Worm (Caenorhabditis elegans) whole organism, mixed stage, embryonic: ENCODE results near the gene bath-9.

ENCODE experiments used
- M03D4.4 ChIP-seq: sonication (generic microtip); optimal IDR thresholded peaks from 2 replicates; lab custom pipeline; 2017; ENCODE audit warnings: mild to moderate bottlenecking, missing genetic modification characterization, missing compliant biosample characterization
- ces-1 ChIP-seq: fragments of 150-350 bp; optimal IDR thresholded peaks from 2 replicates; lab custom pipeline; 2014; ENCODE audit warnings: missing biosample characterization, missing genetic modification reagents, missing genetic modification characterization
- elt-1 ChIP-seq: sonication (generic microtip); optimal IDR thresholded peaks from 2 replicates; lab custom pipeline; 2017; ENCODE audit warnings: missing genetic modification characterization, mild to moderate bottlenecking, missing compliant biosample characterization, antibody characterized with exemption, moderate library complexity, borderline replicate concordance; ENCODE audit not compliant: insufficient read depth
- elt-3 ChIP-seq: fragments of 150-350 bp; optimal IDR thresholded peaks from 2 replicates; lab custom pipeline; 2014; ENCODE audit warnings: missing biosample characterization, missing genetic modification characterization
- mep-1 ChIP-seq: fragments of 150-350 bp; optimal IDR thresholded peaks from 2 replicates; lab custom pipeline; 2017; ENCODE audit warnings: missing biosample characterization, missing genetic modification reagents, missing genetic modification characterization, inconsistent platforms
- nhr-12 ChIP-seq: fragments of 150-350 bp; optimal IDR thresholded peaks from 2 replicates; lab custom pipeline; 2014; ENCODE audit warnings: missing biosample characterization, missing genetic modification characterization
- nhr-237 ChIP-seq: fragments of 150-350 bp; optimal IDR thresholded peaks from 2 replicates; lab custom pipeline; 2014; ENCODE audit warnings: missing biosample characterization, missing genetic modification characterization
- snpc-4 ChIP-seq: fragments of 150-350 bp; optimal IDR thresholded peaks from 2 replicates; lab custom pipeline; 2014; ENCODE audit warnings: missing biosample characterization, missing genetic modification characterization
- tbx-8 ChIP-seq: fragments of 200-800 bp; sonication (Bioruptor generic); optimal IDR thresholded peaks from 2 replicates; lab custom pipeline; 2018; ENCODE audit warnings: mild to moderate bottlenecking, missing genetic modification characterization, moderate library complexity, missing compliant biosample characterization
- ztf-11 ChIP-seq: fragments of 150-350 bp; optimal IDR thresholded peaks from 2 replicates; lab custom pipeline; 2014; ENCODE audit warnings: missing biosample characterization, missing genetic modification characterization

ce11 chrII:3428158-3428704, 51.3 kb downstream of the bath-9 start:
- TF ChIP-seq elt-3, result no peak
- no peak for TF ChIP-seq snpc-4
- TF ChIP-seq nhr-237 (tag; lab: Kevin White, UChicago), result no peak
- no peak for TF ChIP-seq ztf-11 (tag; lab: Kevin White, UChicago)
- no peak for TF ChIP-seq nhr-12
- no peak for TF ChIP-seq elt-1 (tag; lab: Kevin White, UChicago)
- no peak for TF ChIP-seq tbx-8
- no peak for TF ChIP-seq M03D4.4 (tag; lab: Kevin White, UChicago)
- no peak for TF ChIP-seq mep-1
- peak; percentile 71 for TF ChIP-seq ces-1 (GFP tag; lab: Kevin White, UChicago)
